Worm (Caenorhabditis elegans) whole organism, young adult: ENCODE results near the gene cutl-19.

Source experiments
- B0019.2 ChIP-seq: fragments of 200-800 bp; sonication (Bioruptor generic); conservative IDR thresholded peaks from 2 replicates; pipeline ENCODE4 v1.3.6; 2022; ENCODE audit warnings: missing genetic modification reagents, missing genetic modification characterization, missing compliant biosample characterization
- B0035.1 ChIP-seq: sonication (generic microtip); optimal IDR thresholded peaks from 2 replicates; lab custom pipeline; 2016; ENCODE audit warnings: missing genetic modification characterization, mild to moderate bottlenecking, missing compliant biosample characterization, missing genotype, missing genetic modification reagents
- B0261.1 ChIP-seq: sonication (generic microtip); optimal IDR thresholded peaks from 2 replicates; lab custom pipeline; 2016; ENCODE audit warnings: mild to moderate bottlenecking, missing genetic modification characterization, moderate library complexity, missing compliant biosample characterization
- C06A6.2 ChIP-seq: fragments of 200-800 bp; sonication (Bioruptor generic); conservative IDR thresholded peaks from 2 replicates; pipeline ENCODE4 v1.3.6; 2022; ENCODE audit warnings: missing genetic modification characterization, missing compliant biosample characterization
- F23B12.7 ChIP-seq: sonication (generic microtip); optimal IDR thresholded peaks from 2 replicates; lab custom pipeline; 2017; ENCODE audit warnings: missing genetic modification characterization, mild to moderate bottlenecking, missing compliant biosample characterization, antibody characterized with exemption, moderate library complexity; ENCODE audit not compliant: insufficient read depth
- F39B2.1 ChIP-seq: fragments of 200-800 bp; sonication (Bioruptor generic); IDR thresholded peaks from 2 replicates; pipeline ENCODE4 v1.3.6; 2022; ENCODE audit warnings: missing genetic modification reagents, missing genetic modification characterization, missing compliant biosample characterization
- F55B11.4 ChIP-seq: sonication (generic microtip); optimal IDR thresholded peaks from 2 replicates; lab custom pipeline; 2016; ENCODE audit warnings: missing compliant biosample characterization, missing genetic modification characterization, borderline replicate concordance; ENCODE audit not compliant: insufficient read depth
- F57C9.4 ChIP-seq: sonication (generic microtip); optimal IDR thresholded peaks from 2 replicates; lab custom pipeline; 2017; ENCODE audit warnings: mild to moderate bottlenecking, missing genetic modification characterization, missing compliant biosample characterization
- K12H6.12 ChIP-seq: fragments of 200-800 bp; sonication (Bioruptor generic); optimal IDR thresholded peaks from 2 replicates; lab custom pipeline; 2018; ENCODE audit warnings: mild to moderate bottlenecking, missing genetic modification characterization, missing compliant biosample characterization
- Y56A3A.18 ChIP-seq: fragments of 200-800 bp; sonication (Bioruptor generic); IDR thresholded peaks from 2 replicates; pipeline ENCODE4 v1.3.6; 2022; ENCODE audit warnings: missing genetic modification reagents, missing genetic modification characterization, missing compliant biosample characterization
- Y95B8A.8 ChIP-seq: fragments of 200-800 bp; sonication (Bioruptor generic); IDR thresholded peaks from 2 replicates; pipeline ENCODE4 v1.3.6; 2022; ENCODE audit warnings: missing genetic modification reagents, missing genetic modification characterization, missing compliant biosample characterization
- ZK185.1 ChIP-seq: sonication (generic microtip); optimal IDR thresholded peaks from 2 replicates; lab custom pipeline; 2016; ENCODE audit warnings: mild to moderate bottlenecking, missing genetic modification characterization, missing compliant biosample characterization; ENCODE audit not compliant: poor library complexity, severe bottlenecking
- atf-7 ChIP-seq: sonication (generic microtip); optimal IDR thresholded peaks from 2 replicates; lab custom pipeline; 2017; ENCODE audit warnings: mild to moderate bottlenecking, missing genetic modification characterization, missing compliant biosample characterization
- attf-5 ChIP-seq: fragments of 200-800 bp; sonication (Bioruptor generic); optimal IDR thresholded peaks from 2 replicates; lab custom pipeline; 2018; ENCODE audit warnings: mild to moderate bottlenecking, missing genetic modification characterization, missing compliant biosample characterization
- bed-2 ChIP-seq: fragments of 200-800 bp; sonication (Bioruptor generic); IDR thresholded peaks from 2 replicates; pipeline ENCODE4 v1.3.6; 2022; ENCODE audit warnings: missing genetic modification reagents, missing genetic modification characterization, missing compliant biosample characterization
- cebp-1 ChIP-seq, 2 experiments: fragments of 200-800 bp in 1 of 2; sonication (Bioruptor generic) in 1 of 2; sonication (generic microtip) in 1 of 2; IDR thresholded peaks in 1 of 2; optimal IDR thresholded peaks in 1 of 2; 2 replicates each; pipeline versions ENCODE4 v1.3.6 to Lab custom; 2017 to 2022; ENCODE audit warnings: missing compliant biosample characterization in 2 of 2, missing genetic modification characterization in 2 of 2, mild to moderate bottlenecking in 1 of 2, missing genetic modification reagents in 1 of 2, moderate library complexity in 1 of 2
- ceh-40 ChIP-seq: fragments of 200-800 bp; sonication (Bioruptor generic); IDR thresholded peaks from 2 replicates; pipeline ENCODE4 v1.3.6; 2022; ENCODE audit warnings: missing genetic modification characterization, missing compliant biosample characterization
- ceh-58 ChIP-seq: fragments of 200-800 bp; sonication (Bioruptor generic); IDR thresholded peaks from 2 replicates; pipeline ENCODE4 v1.3.6; 2022; ENCODE audit warnings: missing genetic modification characterization, missing compliant biosample characterization
- dpff-1 ChIP-seq: sonication (generic microtip); optimal IDR thresholded peaks from 2 replicates; lab custom pipeline; 2017; ENCODE audit warnings: mild to moderate bottlenecking, missing genetic modification characterization, missing compliant biosample characterization
- efl-1 ChIP-seq: fragments of 150-350 bp; optimal IDR thresholded peaks from 2 replicates; lab custom pipeline; 2014; ENCODE audit warnings: missing biosample characterization, missing genetic modification reagents, missing genetic modification characterization
- egl-44 ChIP-seq: fragments of 200-800 bp; sonication (Bioruptor generic); IDR thresholded peaks from 2 replicates; pipeline ENCODE4 v1.3.6; 2022; ENCODE audit warnings: missing genetic modification reagents, missing genetic modification characterization, missing compliant biosample characterization
- egrh-3 ChIP-seq: fragments of 200-800 bp; sonication (Bioruptor generic); IDR thresholded peaks from 2 replicates; pipeline ENCODE4 v1.3.6; 2022; ENCODE audit warnings: missing genetic modification reagents, missing genetic modification characterization, missing compliant biosample characterization
- ekl-4 ChIP-seq: fragments of 200-800 bp; sonication (Bioruptor generic); IDR thresholded peaks from 2 replicates; pipeline ENCODE4 v1.3.6; 2022; ENCODE audit warnings: missing genetic modification reagents, missing genetic modification characterization, missing compliant biosample characterization
- ets-4 ChIP-seq: fragments of 200-800 bp; sonication (Bioruptor generic); optimal IDR thresholded peaks from 2 replicates; lab custom pipeline; 2018; ENCODE audit warnings: mild to moderate bottlenecking, missing genetic modification characterization, missing compliant biosample characterization
- lag-1 ChIP-seq: fragments of 200-800 bp; sonication (Bioruptor generic); IDR thresholded peaks from 2 replicates; pipeline ENCODE4 v1.3.6; 2022; ENCODE audit warnings: missing genetic modification reagents, missing genetic modification characterization, missing compliant biosample characterization
- lin-26 ChIP-seq: fragments of 200-800 bp; sonication (Bioruptor generic); IDR thresholded peaks from 2 replicates; pipeline ENCODE4 v1.3.6; 2022; ENCODE audit warnings: missing genetic modification reagents, missing genetic modification characterization, missing compliant biosample characterization
- lir-1 ChIP-seq: fragments of 200-800 bp; sonication (Bioruptor generic); conservative IDR thresholded peaks from 2 replicates; pipeline ENCODE4 v1.3.6; 2022; ENCODE audit warnings: missing genetic modification reagents, missing genetic modification characterization, missing compliant biosample characterization
- lsl-1 ChIP-seq: fragments of 200-800 bp; sonication (Bioruptor generic); optimal IDR thresholded peaks from 2 replicates; lab custom pipeline; 2018; ENCODE audit warnings: mild to moderate bottlenecking, missing genetic modification characterization, moderate library complexity, missing compliant biosample characterization
- mel-28 ChIP-seq: sonication (generic microtip); optimal IDR thresholded peaks from 2 replicates; lab custom pipeline; 2016; ENCODE audit warnings: borderline replicate concordance, mild to moderate bottlenecking, missing genetic modification characterization, missing compliant biosample characterization
- mxl-1 ChIP-seq: sonication (generic microtip); optimal IDR thresholded peaks from 2 replicates; lab custom pipeline; 2016; ENCODE audit warnings: missing genetic modification characterization, missing compliant biosample characterization
- nfya-1 ChIP-seq: sonication (generic microtip); optimal IDR thresholded peaks from 2 replicates; lab custom pipeline; 2017; ENCODE audit warnings: antibody characterized with exemption, missing compliant biosample characterization, missing genetic modification characterization, borderline replicate concordance; ENCODE audit not compliant: insufficient read depth
- nfya-2 ChIP-seq: fragments of 200-800 bp; sonication (Bioruptor generic); IDR thresholded peaks from 2 replicates; pipeline ENCODE4 v1.3.6; 2022; ENCODE audit warnings: missing genetic modification reagents, missing genetic modification characterization, missing compliant biosample characterization
- nfyb-1 ChIP-seq: fragments of 200-800 bp; sonication (Bioruptor generic); IDR thresholded peaks from 2 replicates; pipeline ENCODE4 v1.3.6; 2022; ENCODE audit warnings: missing genetic modification reagents, missing genetic modification characterization, missing compliant biosample characterization
- nhr-179 ChIP-seq: sonication (generic microtip); optimal IDR thresholded peaks from 2 replicates; lab custom pipeline; 2016; ENCODE audit warnings: mild to moderate bottlenecking, missing genetic modification characterization, missing compliant biosample characterization
- nhr-27 ChIP-seq: fragments of 200-800 bp; sonication (Bioruptor generic); optimal IDR thresholded peaks from 2 replicates; lab custom pipeline; 2018; ENCODE audit warnings: mild to moderate bottlenecking, missing genetic modification characterization, moderate library complexity, missing compliant biosample characterization
- nhr-80 ChIP-seq: sonication (generic microtip); optimal IDR thresholded peaks from 2 replicates; lab custom pipeline; 2016; ENCODE audit warnings: missing genetic modification characterization, missing compliant biosample characterization
- nhr-90 ChIP-seq: sonication (generic microtip); optimal IDR thresholded peaks from 2 replicates; lab custom pipeline; 2016; ENCODE audit warnings: missing genotype, mild to moderate bottlenecking, missing genetic modification characterization, missing compliant biosample characterization
- pha-4 ChIP-seq: fragments of 150-350 bp; sonication (generic microtip); optimal IDR thresholded peaks from 2 replicates; lab custom pipeline; 2014; ENCODE audit warnings: missing biosample characterization, missing genetic modification reagents, missing genetic modification characterization
- rcor-1 ChIP-seq: fragments of 200-800 bp; sonication (Bioruptor generic); IDR thresholded peaks from 2 replicates; pipeline ENCODE4 v1.3.6; 2022; ENCODE audit warnings: missing genetic modification reagents, missing genetic modification characterization, missing compliant biosample characterization
- snpc-1.1 ChIP-seq: sonication (generic microtip); optimal IDR thresholded peaks from 2 replicates; lab custom pipeline; 2017; ENCODE audit warnings: missing genetic modification characterization, mild to moderate bottlenecking, missing compliant biosample characterization, antibody characterized with exemption, moderate library complexity, missing genotype, missing genetic modification reagents; ENCODE audit not compliant: insufficient read depth
- snpc-4 ChIP-seq, 5 experiments: fragments of 150-350 bp in 1 of 5; sonication (generic microtip) in 4 of 5; optimal IDR thresholded peaks; 2 replicates each; lab custom pipeline; 2014 to 2018; ENCODE audit warnings: missing genetic modification characterization in 5 of 5, missing biosample characterization in 3 of 5, antibody characterized with exemption in 2 of 5, mild to moderate bottlenecking in 2 of 5, missing compliant biosample characterization in 2 of 5, missing genotype in 2 of 5, moderate library complexity in 2 of 5, missing genetic modification reagents in 1 of 5
- tbp1 ChIP-seq: fragments of 200-800 bp; sonication (Bioruptor generic); optimal IDR thresholded peaks from 2 replicates; lab custom pipeline; 2018; ENCODE audit warnings: mild to moderate bottlenecking, missing genetic modification characterization, missing compliant biosample characterization
- tbx-9 ChIP-seq: sonication (generic microtip); optimal IDR thresholded peaks from 2 replicates; lab custom pipeline; 2016; ENCODE audit warnings: borderline replicate concordance, missing genetic modification characterization, inconsistent platforms, missing compliant biosample characterization
- tlf-1 ChIP-seq: fragments of 200-800 bp; sonication (Bioruptor generic); optimal IDR thresholded peaks from 2 replicates; lab custom pipeline; 2018; ENCODE audit warnings: mild to moderate bottlenecking, missing genetic modification characterization, missing compliant biosample characterization
- unc-62 ChIP-seq: fragments of 150-350 bp; optimal IDR thresholded peaks from 2 replicates; lab custom pipeline; 2014; ENCODE audit warnings: missing biosample characterization, missing genetic modification reagents, missing genetic modification characterization
- xnd-1 ChIP-seq: sonication (generic microtip); optimal IDR thresholded peaks from 2 replicates; lab custom pipeline; 2016; ENCODE audit warnings: missing genotype, missing genetic modification reagents, missing genetic modification characterization, missing compliant biosample characterization
- ztf-22 ChIP-seq: fragments of 200-800 bp; sonication (Bioruptor generic); optimal IDR thresholded peaks from 2 replicates; lab custom pipeline; 2018; ENCODE audit warnings: mild to moderate bottlenecking, missing genetic modification characterization, moderate library complexity, missing compliant biosample characterization

cutl-19 gene

ce11 chrIII:5201267-5201666 lies 16.1 kb downstream of the cutl-19 start:
- TF ChIP-seq mel-28 (tag; lab: Kevin White, UChicago) = no peak
- TF ChIP-seq nhr-179 (tag; lab: Kevin White, UChicago) = no peak
- no peak for TF ChIP-seq Y56A3A.18
- peak; percentile 82 for TF ChIP-seq unc-62 (GFP tag; lab: Kevin White, UChicago)
- no peak for TF ChIP-seq ets-4 (GFP tag; lab: Kevin White, UChicago)
- no peak for TF ChIP-seq nfya-1 (tag; lab: Kevin White, UChicago)
- no peak for TF ChIP-seq ztf-22
- no peak for TF ChIP-seq tbx-9 (tag; lab: Kevin White, UChicago)
- no peak for TF ChIP-seq pha-4 (tag; lab: Kevin White, UChicago)
- no peak for TF ChIP-seq B0019.2
- TF ChIP-seq B0261.1 (tag; lab: Kevin White, UChicago) = no peak
- no peak for TF ChIP-seq mxl-1 (tag; lab: Kevin White, UChicago)
- TF ChIP-seq bed-2 (GFP tag; lab: Robert Waterston, UW) = no peak
- TF ChIP-seq atf-7 (tag; lab: Kevin White, UChicago) = peak; percentile 35
- no peak for TF ChIP-seq rcor-1 (GFP tag; lab: Robert Waterston, UW)
- no peak for TF ChIP-seq tlf-1
- TF ChIP-seq dpff-1 (tag; lab: Kevin White, UChicago) = no peak
- TF ChIP-seq efl-1 (GFP tag; lab: Kevin White, UChicago) = no peak
- TF ChIP-seq attf-5 (GFP tag; lab: Kevin White, UChicago) = peak; percentile 46
- TF ChIP-seq egrh-3 = no peak
- TF ChIP-seq nhr-80 (tag; lab: Kevin White, UChicago) = peak; percentile 90
- no peak for TF ChIP-seq B0035.1 (tag; lab: Kevin White, UChicago)
- TF ChIP-seq snpc-1.1 (tag; lab: Kevin White, UChicago) = no peak
- no peak for TF ChIP-seq nhr-90 (tag; lab: Kevin White, UChicago)
- no peak for TF ChIP-seq C06A6.2 (GFP tag; lab: Robert Waterston, UW)
- TF ChIP-seq ceh-40 (GFP tag; lab: Robert Waterston, UW) = no peak
- TF ChIP-seq lag-1 (GFP tag; lab: Robert Waterston, UW) = no peak
- no peak for TF ChIP-seq F23B12.7 (tag; lab: Kevin White, UChicago)
- no peak for TF ChIP-seq lin-26 (GFP tag; lab: Robert Waterston, UW)
- no peak; the same call in 1 of the 2 replicates for TF ChIP-seq Y95B8A.8
- no peak for TF ChIP-seq nfyb-1 (GFP tag; lab: Robert Waterston, UW)
- TF ChIP-seq F39B2.1 (GFP tag; lab: Robert Waterston, UW) = no peak
- TF ChIP-seq cebp-1 (GFP tag; IDR thresholded peaks at IDR 0.05; lab: Robert Waterston, UW) = no peak
- TF ChIP-seq cebp-1 (tag; optimal IDR thresholded peaks at IDR 0.05; lab: Kevin White, UChicago) = peak; percentile 37
- no peak for TF ChIP-seq nhr-27 (tag; lab: Kevin White, UChicago)
- TF ChIP-seq tbp1 (GFP tag; lab: Kevin White, UChicago) = peak; percentile 11
- TF ChIP-seq F55B11.4 (tag; lab: Kevin White, UChicago) = no peak
- no peak for TF ChIP-seq ekl-4 (GFP tag; lab: Robert Waterston, UW)
- no peak for TF ChIP-seq ceh-58 (GFP tag; lab: Robert Waterston, UW)
- no peak for TF ChIP-seq K12H6.12
- TF ChIP-seq egl-44 = no peak
- TF ChIP-seq xnd-1 = no peak
- TF ChIP-seq ZK185.1 (tag; lab: Kevin White, UChicago) = no peak
- no peak for TF ChIP-seq snpc-4 (GFP tag; optimal IDR thresholded peaks at IDR 0.05; lab: Kevin White, UChicago)
- TF ChIP-seq snpc-4 (tag; optimal IDR thresholded peaks at IDR 0.05; lab: Kevin White, UChicago) = peak in 1 of 4 experiments; percentile 17
- TF ChIP-seq nfya-2 (GFP tag; lab: Robert Waterston, UW) = no peak
- TF ChIP-seq F57C9.4 (tag; lab: Kevin White, UChicago) = no peak
- no peak for TF ChIP-seq lsl-1 (GFP tag; lab: Kevin White, UChicago)
- TF ChIP-seq lir-1 (GFP tag; lab: Robert Waterston, UW) = no peak
